Fruit fly (Drosophila melanogaster) whole organism, prepupa: ENCODE results near the gene Cyp4d21.

Experiments used
- Blimp-1 ChIP-seq: fragments of 200-800 bp; sonication (Bioruptor generic); optimal IDR thresholded peaks from 3 replicates; lab custom pipeline; 2017; ENCODE audit warnings: missing biosample characterization, missing genetic modification characterization, mild to moderate bottlenecking, moderate library complexity, missing genetic modification reagents
- CG10631 ChIP-seq: fragments of 200-800 bp; sonication (Bioruptor generic); optimal IDR thresholded peaks from 2 replicates; lab custom pipeline; 2016; ENCODE audit warnings: missing biosample characterization, missing genetic modification characterization
- CG11294 ChIP-seq: fragments of 200-800 bp; sonication (Bioruptor generic); IDR thresholded peaks from 2 replicates; pipeline ENCODE4 v1.3.6; 2022; ENCODE audit warnings: missing biosample characterization, missing genetic modification characterization
- CG11762 ChIP-seq: fragments of 200-800 bp; sonication (Bioruptor generic); optimal IDR thresholded peaks from 3 replicates; lab custom pipeline; 2016; ENCODE audit warnings: missing biosample characterization, missing genetic modification characterization; ENCODE audit not compliant: insufficient read depth
- CG11902 ChIP-seq: fragments of 200-800 bp; sonication (Bioruptor generic); optimal IDR thresholded peaks from 3 replicates; lab custom pipeline; 2016; ENCODE audit warnings: missing biosample characterization, missing genetic modification characterization
- CG16779 ChIP-seq: fragments of 200-800 bp; sonication (Bioruptor generic); optimal IDR thresholded peaks from 3 replicates; lab custom pipeline; 2017; ENCODE audit warnings: missing biosample characterization, mild to moderate bottlenecking, missing genetic modification characterization
- CG3032 ChIP-seq: fragments of 200-800 bp; optimal IDR thresholded peaks from 2 replicates; lab custom pipeline; 2019; ENCODE audit warnings: missing biosample characterization, mild to moderate bottlenecking, missing genetic modification characterization, moderate library complexity
- CG32006 ChIP-seq: fragments of 200-800 bp; sonication (Bioruptor generic); optimal IDR thresholded peaks from 3 replicates; lab custom pipeline; 2017; ENCODE audit warnings: missing biosample characterization, mild to moderate bottlenecking, missing genetic modification characterization
- CG34406 ChIP-seq: fragments of 200-800 bp; sonication (Bioruptor generic); optimal IDR thresholded peaks from 3 replicates; lab custom pipeline; 2016; ENCODE audit warnings: missing biosample characterization, missing genetic modification characterization
- CG6163 ChIP-seq: fragments of 200-800 bp; sonication (Bioruptor generic); IDR thresholded peaks from 3 replicates; pipeline ENCODE4 v1.3.6; 2022; ENCODE audit warnings: missing biosample characterization, missing genetic modification characterization
- CG6276 ChIP-seq: fragments of 200-800 bp; sonication (Bioruptor generic); optimal IDR thresholded peaks from 2 replicates; lab custom pipeline; 2017; ENCODE audit warnings: missing biosample characterization, mild to moderate bottlenecking, missing genetic modification characterization
- CG6792 ChIP-seq: fragments of 200-800 bp; sonication (Bioruptor generic); optimal IDR thresholded peaks from 3 replicates; lab custom pipeline; 2016; ENCODE audit warnings: missing biosample characterization, missing genetic modification characterization
- CG6808 ChIP-seq: fragments of 200-800 bp; sonication (Bioruptor generic); optimal IDR thresholded peaks from 3 replicates; lab custom pipeline; 2017; ENCODE audit warnings: missing biosample characterization, missing genetic modification characterization, mild to moderate bottlenecking, moderate library complexity, missing genetic modification reagents
- CG6854 ChIP-seq: fragments of 200-800 bp; sonication (Bioruptor generic); optimal IDR thresholded peaks from 2 replicates; lab custom pipeline; 2017; ENCODE audit warnings: missing biosample characterization, mild to moderate bottlenecking, missing genetic modification characterization
- CG7368 ChIP-seq: fragments of 200-800 bp; sonication (Bioruptor generic); optimal IDR thresholded peaks from 3 replicates; lab custom pipeline; 2016; ENCODE audit warnings: missing biosample characterization, missing genetic modification characterization
- CG8319 ChIP-seq: fragments of 200-800 bp; sonication (Bioruptor generic); optimal IDR thresholded peaks from 3 replicates; lab custom pipeline; 2016; ENCODE audit warnings: missing biosample characterization, missing genetic modification characterization
- CG8632 ChIP-seq: fragments of 200-800 bp; sonication (Bioruptor generic); optimal IDR thresholded peaks from 3 replicates; lab custom pipeline; 2016; ENCODE audit warnings: missing biosample characterization, missing genetic modification characterization
- CG9139 ChIP-seq: fragments of 200-800 bp; sonication (Bioruptor generic); optimal IDR thresholded peaks from 3 replicates; lab custom pipeline; 2017; ENCODE audit warnings: missing biosample characterization, mild to moderate bottlenecking, missing genetic modification characterization
- Eip75B ChIP-seq: fragments of 200-800 bp; sonication (Bioruptor generic); optimal IDR thresholded peaks from 3 replicates; lab custom pipeline; 2016; ENCODE audit warnings: missing biosample characterization, missing genetic modification characterization
- Ets96B ChIP-seq: fragments of 200-800 bp; optimal IDR thresholded peaks from 2 replicates; lab custom pipeline; 2019; ENCODE audit warnings: missing biosample characterization, mild to moderate bottlenecking, missing genetic modification characterization, moderate library complexity
- Hr38 ChIP-seq: sonication (Bioruptor generic); optimal IDR thresholded peaks from 2 replicates; lab custom pipeline; 2016; ENCODE audit warnings: missing biosample characterization, missing genetic modification characterization
- Hr4 ChIP-seq: fragments of 200-800 bp; sonication (Bioruptor generic); optimal IDR thresholded peaks from 3 replicates; lab custom pipeline; 2016; ENCODE audit warnings: missing biosample characterization, missing genetic modification characterization
- Smox ChIP-seq: fragments of 200-800 bp; sonication (Bioruptor generic); optimal IDR thresholded peaks from 3 replicates; lab custom pipeline; 2016; ENCODE audit warnings: missing biosample characterization, missing genetic modification characterization
- Sox102F ChIP-seq: fragments of 200-800 bp; sonication (Bioruptor generic); optimal IDR thresholded peaks from 2 replicates; lab custom pipeline; 2016; ENCODE audit warnings: missing biosample characterization, mild to moderate bottlenecking, missing genetic modification characterization
- Sox14 ChIP-seq: fragments of 200-800 bp; sonication (Bioruptor generic); optimal IDR thresholded peaks from 3 replicates; lab custom pipeline; 2016; ENCODE audit warnings: missing biosample characterization, missing genetic modification characterization
- acj6 ChIP-seq: fragments of 200-800 bp; sonication (Bioruptor generic); optimal IDR thresholded peaks from 3 replicates; lab custom pipeline; 2016; ENCODE audit warnings: missing biosample characterization, missing genetic modification characterization
- cyc ChIP-seq: fragments of 200-800 bp; sonication (Bioruptor generic); optimal IDR thresholded peaks from 3 replicates; lab custom pipeline; 2016; ENCODE audit warnings: missing biosample characterization, missing genetic modification characterization
- dac ChIP-seq: fragments of 200-800 bp; sonication (Bioruptor generic); optimal IDR thresholded peaks from 2 replicates; lab custom pipeline; 2017; ENCODE audit warnings: missing biosample characterization, mild to moderate bottlenecking, missing genetic modification characterization
- dsx ChIP-seq: fragments of 200-800 bp; optimal IDR thresholded peaks from 3 replicates; lab custom pipeline; 2019; ENCODE audit warnings: missing biosample characterization, mild to moderate bottlenecking, missing genetic modification characterization, moderate library complexity; ENCODE audit not compliant: poor library complexity, severe bottlenecking
- esn ChIP-seq: fragments of 200-800 bp; sonication (Bioruptor generic); optimal IDR thresholded peaks from 2 replicates; lab custom pipeline; 2016; ENCODE audit warnings: missing biosample characterization, mild to moderate bottlenecking, missing genetic modification characterization, moderate library complexity
- fd85E ChIP-seq: fragments of 200-800 bp; sonication (Bioruptor generic); optimal IDR thresholded peaks from 3 replicates; lab custom pipeline; 2016; ENCODE audit warnings: missing biosample characterization, missing genetic modification characterization
- fkh ChIP-seq: fragments of 200-800 bp; sonication (Bioruptor generic); optimal IDR thresholded peaks from 3 replicates; lab custom pipeline; 2017; ENCODE audit warnings: missing biosample characterization, mild to moderate bottlenecking, missing genetic modification characterization, moderate library complexity
- net ChIP-seq: fragments of 200-800 bp; sonication (Bioruptor generic); optimal IDR thresholded peaks from 3 replicates; lab custom pipeline; 2016; ENCODE audit warnings: missing biosample characterization, missing genetic modification characterization
- pdm3 ChIP-seq: fragments of 200-800 bp; sonication (Bioruptor generic); optimal IDR thresholded peaks from 3 replicates; lab custom pipeline; 2016; ENCODE audit warnings: missing biosample characterization, missing genetic modification characterization
- salr ChIP-seq, 2 experiments: fragments of 200-800 bp; sonication (Bioruptor generic); optimal IDR thresholded peaks; 3 replicates each; lab custom pipeline; 2016 to 2018; ENCODE audit warnings: missing biosample characterization in 2 of 2, missing genetic modification characterization in 2 of 2, mild to moderate bottlenecking in 1 of 2
- spab ChIP-seq: fragments of 200-800 bp; sonication (Bioruptor generic); optimal IDR thresholded peaks from 2 replicates; lab custom pipeline; 2017; ENCODE audit warnings: missing biosample characterization, mild to moderate bottlenecking, missing genetic modification characterization, missing genetic modification reagents
- topi ChIP-seq: fragments of 200-800 bp; sonication (Bioruptor generic); optimal IDR thresholded peaks from 3 replicates; lab custom pipeline; 2016; ENCODE audit warnings: missing biosample characterization, missing genetic modification characterization

Cyp4d21 gene

dm6 chr2L:7564856-7565255, 40.5 kb upstream of the Cyp4d21 start (continued):
- TF ChIP-seq CG11762 (GFP tag; lab: Kevin White, UChicago) (no peak), CG3032 (peak; percentile 5), CG8632 (GFP tag; lab: Kevin White, UChicago) (peak; percentile 19), cyc (GFP tag; lab: Kevin White, UChicago) (peak; percentile 45), CG8319 (GFP tag; lab: Kevin White, UChicago) (peak; percentile 32), Hr38 (GFP tag; lab: Kevin White, UChicago) (no peak), dac (GFP tag; lab: Kevin White, UChicago) (no peak), Sox14 (GFP tag; lab: Kevin White, UChicago) (peak; percentile 35), Ets96B (tag; lab: Kevin White, UChicago) (peak; percentile 42), CG6163 (GFP tag; lab: Robert Waterston, UW) (peak; percentile 58; the same call in 2 of the 3 replicates), CG32006 (GFP tag; lab: Kevin White, UChicago) (peak; percentile 58), topi (GFP tag; lab: Kevin White, UChicago) (peak; percentile 51), dsx (peak; percentile 34), CG34406 (peak; percentile 15), esn (peak; percentile 42), Eip75B (GFP tag; lab: Kevin White, UChicago) (peak; percentile 54)

DNA sequence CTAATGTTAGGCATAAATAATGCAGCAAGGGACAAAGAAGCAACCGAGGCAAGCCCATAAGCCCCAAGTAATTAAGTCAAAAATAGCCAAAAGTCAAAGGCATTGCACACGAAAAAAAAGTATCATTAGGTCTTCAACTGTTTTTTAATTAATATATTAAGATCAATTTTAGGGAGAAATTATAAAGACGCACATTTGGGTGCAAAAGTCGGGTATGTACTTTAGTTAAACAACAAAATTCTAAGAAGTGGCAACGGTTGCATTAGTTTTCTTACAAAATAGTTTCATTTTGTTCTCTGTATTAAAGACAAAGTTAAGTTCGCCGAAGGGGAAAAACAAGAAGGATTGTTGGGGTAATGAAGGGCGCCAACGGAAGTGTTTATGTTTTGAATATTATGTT, 38.8 kb upstream of the Cyp4d21 start:
- TF ChIP-seq Smox (GFP tag; lab: Kevin White, UChicago), result no peak
- TF ChIP-seq acj6, result no peak
- no peak for TF ChIP-seq CG11294 (GFP tag; lab: Robert Waterston, UW)
- no peak for TF ChIP-seq CG6792
- TF ChIP-seq Blimp-1 (GFP tag; lab: Kevin White, UChicago), result no peak
- no peak for TF ChIP-seq topi (GFP tag; lab: Kevin White, UChicago)
- TF ChIP-seq CG10631 (GFP tag; lab: Kevin White, UChicago), result no peak
- no peak for TF ChIP-seq spab (GFP tag; lab: Kevin White, UChicago)
- no peak for TF ChIP-seq pdm3 (GFP tag; lab: Kevin White, UChicago)
- no peak for TF ChIP-seq CG8319 (GFP tag; lab: Kevin White, UChicago)
- TF ChIP-seq CG6276 (GFP tag; lab: Kevin White, UChicago), result no peak
- no peak for TF ChIP-seq salr (GFP tag; optimal IDR thresholded peaks at IDR 0.05; lab: Kevin White, UChicago)
- no peak for TF ChIP-seq CG6808 (GFP tag; lab: Kevin White, UChicago)
- no peak for TF ChIP-seq fd85E (GFP tag; lab: Kevin White, UChicago)
- TF ChIP-seq CG9139 (GFP tag; lab: Kevin White, UChicago), result no peak
- TF ChIP-seq Eip75B (GFP tag; lab: Kevin White, UChicago), result no peak
- TF ChIP-seq Sox102F (GFP tag; lab: Kevin White, UChicago), result no peak
- TF ChIP-seq Ets96B (tag; lab: Kevin White, UChicago), result no peak
- no peak for TF ChIP-seq Sox14 (GFP tag; lab: Kevin White, UChicago)

dm6 chr2L:7570529-7570928, 34.9 kb upstream of the Cyp4d21 start:
- no peak for TF ChIP-seq CG6854 (GFP tag; lab: Kevin White, UChicago)
- no peak for TF ChIP-seq CG16779 (tag; lab: Kevin White, UChicago)
- TF ChIP-seq CG32006 (GFP tag; lab: Kevin White, UChicago), result no peak
- no peak for TF ChIP-seq CG6808 (GFP tag; lab: Kevin White, UChicago)
- no peak for TF ChIP-seq CG34406

- no peak for TF ChIP-seq CG11902 (GFP tag; lab: Kevin White, UChicago)
- TF ChIP-seq CG11762 (GFP tag; lab: Kevin White, UChicago), result no peak
- TF ChIP-seq fkh (GFP tag; lab: Kevin White, UChicago), result peak; percentile 75
- TF ChIP-seq Hr4 (GFP tag; lab: Kevin White, UChicago), result no peak
- no peak for TF ChIP-seq CG7368 (GFP tag; lab: Kevin White, UChicago)
- no peak for TF ChIP-seq net (GFP tag; lab: Kevin White, UChicago)
- TF ChIP-seq, all 60 proteins: peak for 1
These were observed 33.5 kb upstream of the Cyp4d21 start for dm6 chr2L:7571667-7572502.
